Worm (Caenorhabditis elegans): ENCODE results near the gene ulp-4.

The ulp-4 gene

ce11 chrII:8157991-8158390 lies 28.2 kb downstream of the ulp-4 start, which contains the start of gene pch-2 (continued):
- TF ChIP-seq isw-1 (GFP tag; IDR thresholded peaks at IDR 0.05): peak; percentile 29; the same call in 1 of the 2 replicates
- TF ChIP-seq fkh-8 (tag; optimal IDR thresholded peaks at IDR 0.05): peak; percentile 62
- TF ChIP-seq unc-86 (tag; optimal IDR thresholded peaks at IDR 0.05): no peak
- TF ChIP-seq ceh-63 (GFP tag; optimal IDR thresholded peaks at IDR 0.05): no peak
- TF ChIP-seq aha-1 (tag; optimal IDR thresholded peaks at IDR 0.05): no peak
- TF ChIP-seq ama-1 (optimal IDR thresholded peaks at IDR 0.05): no peak
- TF ChIP-seq lir-3 (tag; optimal IDR thresholded peaks at IDR 0.05; ENCODE audit: poor library complexity): no peak
- peak; percentile 67 for TF ChIP-seq nhr-47 (tag; optimal IDR thresholded peaks at IDR 0.05)
- TF ChIP-seq ces-1 (GFP tag; optimal IDR thresholded peaks at IDR 0.05): no peak
- peak; percentile 46 for TF ChIP-seq nhr-19 (GFP tag; conservative IDR thresholded peaks at IDR 0.05)
- TF ChIP-seq ceh-82 (tag; optimal IDR thresholded peaks at IDR 0.05): no peak
- no peak for TF ChIP-seq nhr-76 (tag; optimal IDR thresholded peaks at IDR 0.05)
- TF ChIP-seq F16B12.6 (tag; optimal IDR thresholded peaks at IDR 0.05): peak; percentile 38
- no peak for TF ChIP-seq jun-1 (tag; optimal IDR thresholded peaks at IDR 0.05)
- TF ChIP-seq unc-62 (GFP tag; optimal IDR thresholded peaks at IDR 0.05): no peak
- TF ChIP-seq ceh-90 (tag; optimal IDR thresholded peaks at IDR 0.05): no peak
- TF ChIP-seq snpc-4 (tag; optimal IDR thresholded peaks at IDR 0.05): no peak
- TF ChIP-seq blmp-1 (tag; optimal IDR thresholded peaks at IDR 0.05): peak; percentile 60
- TF ChIP-seq elt-2 (tag; optimal IDR thresholded peaks at IDR 0.05): no peak
- no peak for TF ChIP-seq alr-1 (tag; optimal IDR thresholded peaks at IDR 0.05; ENCODE audit: borderline replicate concordance)
- TF ChIP-seq mef-2 (tag; optimal IDR thresholded peaks at IDR 0.05): no peak
- no peak for TF ChIP-seq sup-37 (GFP tag; optimal IDR thresholded peaks at IDR 0.05)
- TF ChIP-seq nhr-12 (tag; optimal IDR thresholded peaks at IDR 0.05): no peak
- TF ChIP-seq egl-27 (tag; optimal IDR thresholded peaks at IDR 0.05): no peak
- TF ChIP-seq vab-15 (tag; optimal IDR thresholded peaks at IDR 0.05): no peak
- TF ChIP-seq nhr-237 (tag; optimal IDR thresholded peaks at IDR 0.05): no peak
- TF ChIP-seq ets-5 (GFP tag; IDR thresholded peaks at IDR 0.05): no peak
- TF ChIP-seq mdl-1 (tag; optimal IDR thresholded peaks at IDR 0.05): no peak
- TF ChIP-seq skn-1 (tag; optimal IDR thresholded peaks at IDR 0.05): peak; percentile 32
- TF ChIP-seq mab-9 (GFP tag; IDR thresholded peaks at IDR 0.05): no peak
- no peak for TF ChIP-seq hpl-2 (GFP tag; optimal IDR thresholded peaks at IDR 0.05)
- peak; percentile 80 to 93 for TF ChIP-seq lsy-2 (tag; optimal IDR thresholded peaks at IDR 0.05)
- TF ChIP-seq fkh-10 (GFP tag; optimal IDR thresholded peaks at IDR 0.05): no peak
- TF ChIP-seq ceh-8 (GFP tag; optimal IDR thresholded peaks at IDR 0.05): no peak
- TF ChIP-seq nhr-28 (tag; optimal IDR thresholded peaks at IDR 0.05): no peak
- no peak for TF ChIP-seq ztf-4 (tag; optimal IDR thresholded peaks at IDR 0.05)
- peak; percentile 70 for TF ChIP-seq nhr-71 (tag; optimal IDR thresholded peaks at IDR 0.05)
- TF ChIP-seq unc-98 (GFP tag; IDR thresholded peaks at IDR 0.05): no peak
- TF ChIP-seq sptf-1 (tag; optimal IDR thresholded peaks at IDR 0.05): no peak
- peak; percentile 65 for TF ChIP-seq snu-23 (GFP tag; optimal IDR thresholded peaks at IDR 0.05)
- no peak for TF ChIP-seq efl-3 (GFP tag; optimal IDR thresholded peaks at IDR 0.05)
- TF ChIP-seq ceh-88 (GFP tag; IDR thresholded peaks at IDR 0.05): no peak
- TF ChIP-seq nhr-77 (tag; optimal IDR thresholded peaks at IDR 0.05): peak; percentile 37
- TF ChIP-seq nhr-11 (tag; optimal IDR thresholded peaks at IDR 0.05): no peak
- no peak for TF ChIP-seq hlh-17 (GFP tag; optimal IDR thresholded peaks at IDR 0.05; ENCODE audit: borderline replicate concordance)
- no peak for TF ChIP-seq Y116A8C.19 (tag; optimal IDR thresholded peaks at IDR 0.05; ENCODE audit: borderline replicate concordance)
- peak in 1 of 6 experiments; percentile 59 for TF ChIP-seq elt-3 (tag; optimal IDR thresholded peaks at IDR 0.05)
- TF ChIP-seq dsc-1 (tag; optimal IDR thresholded peaks at IDR 0.05): no peak
- peak; percentile 74 for TF ChIP-seq C16A3.4 (tag; optimal IDR thresholded peaks at IDR 0.05)
- TF ChIP-seq nhr-90 (tag; optimal IDR thresholded peaks at IDR 0.05; ENCODE audit: poor library complexity): peak; percentile 48
- no peak for TF ChIP-seq nhr-84 (tag; optimal IDR thresholded peaks at IDR 0.05)
- TF ChIP-seq fkh-4 (tag; optimal IDR thresholded peaks at IDR 0.05; ENCODE audit: borderline replicate concordance): no peak
- TF ChIP-seq C34B4.2 (tag; optimal IDR thresholded peaks at IDR 0.05): no peak
- no peak for TF ChIP-seq fos-1 (tag; optimal IDR thresholded peaks at IDR 0.05)
